Fruit fly (Drosophila melanogaster) whole organism, embryonic: ENCODE measurements around the gene Lamtor4.
A peak's percentile ranks its signal among the peaks of the same experiment; 100 is the strongest.

Experiments used
- Atf3 ChIP-seq: fragments of 200-800 bp; sonication (Bioruptor generic); optimal IDR thresholded peaks from 3 replicates; lab custom pipeline; 2016; ENCODE audit warnings: missing biosample characterization, missing genetic modification characterization
- BEAF-32 ChIP-seq: fragments of 200-800 bp; sonication (Bioruptor generic); optimal IDR thresholded peaks from 3 replicates; lab custom pipeline; 2017; ENCODE audit warnings: missing biosample characterization, missing genetic modification characterization, mild to moderate bottlenecking, moderate library complexity, missing genetic modification reagents
- CG10462 ChIP-seq: fragments of 200-800 bp; sonication (Bioruptor generic); optimal IDR thresholded peaks from 2 replicates; lab custom pipeline; 2016; ENCODE audit warnings: missing biosample characterization, missing genetic modification characterization
- CG11093 ChIP-seq: fragments of 200-800 bp; sonication (Bioruptor generic); IDR thresholded peaks from 3 replicates; pipeline ENCODE4 v1.3.6; 2022; ENCODE audit warnings: missing biosample characterization, missing genetic modification characterization
- CG11247 ChIP-seq: fragments of 200-800 bp; sonication (Bioruptor generic); IDR thresholded peaks from 2 replicates; pipeline ENCODE4 v1.3.6; 2022; ENCODE audit warnings: missing biosample characterization, missing genetic modification characterization
- CG11696 ChIP-seq: fragments of 200-800 bp; sonication (Bioruptor generic); IDR thresholded peaks from 2 replicates; pipeline ENCODE4 v1.3.6; 2022; ENCODE audit warnings: missing biosample characterization, missing genetic modification characterization
- CG11723 ChIP-seq: fragments of 200-800 bp; sonication (Bioruptor generic); optimal IDR thresholded peaks from 2 replicates; lab custom pipeline; 2017; ENCODE audit warnings: missing biosample characterization, mild to moderate bottlenecking, missing genetic modification characterization
- CG12104 ChIP-seq: fragments of 200-800 bp; sonication (Bioruptor generic); optimal IDR thresholded peaks from 3 replicates; lab custom pipeline; 2016; ENCODE audit warnings: missing biosample characterization, missing genetic modification characterization
- CG12236 ChIP-seq: fragments of 200-800 bp; sonication (Bioruptor generic); optimal IDR thresholded peaks from 2 replicates; lab custom pipeline; 2016; ENCODE audit warnings: missing biosample characterization, missing genetic modification characterization
- CG12391 ChIP-seq: fragments of 200-800 bp; sonication (Bioruptor generic); optimal IDR thresholded peaks from 3 replicates; lab custom pipeline; 2018; ENCODE audit warnings: missing biosample characterization, mild to moderate bottlenecking, missing genetic modification characterization, moderate library complexity
- CG15011 ChIP-seq: fragments of 200-800 bp; sonication (Bioruptor generic); optimal IDR thresholded peaks from 3 replicates; lab custom pipeline; 2018; ENCODE audit warnings: missing biosample characterization, mild to moderate bottlenecking, missing genetic modification characterization
- CG15073 ChIP-seq: fragments of 200-800 bp; sonication (Bioruptor generic); optimal IDR thresholded peaks from 2 replicates; lab custom pipeline; 2016; ENCODE audit warnings: missing biosample characterization, missing genetic modification characterization
- CG1602 ChIP-seq: fragments of 200-800 bp; sonication (Bioruptor generic); optimal IDR thresholded peaks from 3 replicates; lab custom pipeline; 2016; ENCODE audit warnings: missing biosample characterization, missing genetic modification characterization
- CG16815 ChIP-seq: fragments of 200-800 bp; sonication (Bioruptor generic); optimal IDR thresholded peaks from 3 replicates; lab custom pipeline; 2017; ENCODE audit warnings: missing biosample characterization, mild to moderate bottlenecking, missing genetic modification characterization
- CG2129 ChIP-seq: fragments of 200-800 bp; sonication (Bioruptor generic); IDR thresholded peaks from 2 replicates; pipeline ENCODE4 v1.3.6; 2022; ENCODE audit warnings: missing biosample characterization, missing genetic modification characterization; ENCODE audit not compliant: partially characterized antibody
- CG30020 ChIP-seq: fragments of 200-800 bp; optimal IDR thresholded peaks from 2 replicates; lab custom pipeline; 2019; ENCODE audit warnings: missing biosample characterization, mild to moderate bottlenecking, missing genetic modification characterization, moderate library complexity
- CG33557 ChIP-seq: fragments of 200-800 bp; sonication (Bioruptor generic); optimal IDR thresholded peaks from 2 replicates; lab custom pipeline; 2019; ENCODE audit warnings: missing biosample characterization, mild to moderate bottlenecking, missing genetic modification characterization, moderate library complexity
- CG3838 ChIP-seq: fragments of 200-800 bp; sonication (Bioruptor generic); optimal IDR thresholded peaks from 3 replicates; lab custom pipeline; 2016; ENCODE audit warnings: missing biosample characterization, missing genetic modification characterization
- CG3847 ChIP-seq: fragments of 200-800 bp; sonication (Bioruptor generic); IDR thresholded peaks from 2 replicates; pipeline ENCODE4 v1.3.6; 2022; ENCODE audit warnings: missing biosample characterization, missing genetic modification characterization
- CG4820 ChIP-seq: fragments of 200-800 bp; sonication (Bioruptor generic); optimal IDR thresholded peaks from 3 replicates; lab custom pipeline; 2016; ENCODE audit warnings: missing biosample characterization, missing genetic modification characterization
- CG6854 ChIP-seq: fragments of 200-800 bp; sonication (Bioruptor generic); optimal IDR thresholded peaks from 3 replicates; lab custom pipeline; 2017; ENCODE audit warnings: missing biosample characterization, mild to moderate bottlenecking, missing genetic modification characterization
- CG7556 ChIP-seq: fragments of 200-800 bp; sonication (Bioruptor generic); optimal IDR thresholded peaks from 2 replicates; lab custom pipeline; 2017; ENCODE audit warnings: missing biosample characterization, mild to moderate bottlenecking, missing genetic modification characterization
- CG9437 ChIP-seq: fragments of 200-800 bp; sonication (Bioruptor generic); optimal IDR thresholded peaks from 2 replicates; lab custom pipeline; 2018; ENCODE audit warnings: missing biosample characterization, mild to moderate bottlenecking, missing genetic modification characterization
- CG9817 ChIP-seq: fragments of 200-800 bp; sonication (Bioruptor generic); optimal IDR thresholded peaks from 2 replicates; lab custom pipeline; 2018; ENCODE audit warnings: missing biosample characterization, mild to moderate bottlenecking, missing genetic modification characterization, moderate library complexity
- CG9932 ChIP-seq: fragments of 200-800 bp; sonication (Bioruptor generic); IDR thresholded peaks from 2 replicates; pipeline ENCODE4 v1.3.6; 2022; ENCODE audit warnings: missing biosample characterization, missing genetic modification characterization
- D ChIP-seq, 2 experiments: fragments of 200-800 bp in 1 of 2; fragments of >200 bp in 1 of 2; sonication (Bioruptor generic) in 1 of 2; optimal IDR thresholded peaks; 2 replicates in 1 of 2; 3 replicates in 1 of 2; lab custom pipeline; 2017; ENCODE audit warnings: mild to moderate bottlenecking in 1 of 2, missing biosample characterization in 1 of 2, missing genetic modification characterization in 1 of 2, missing genetic modification reagents in 1 of 2
- Dfd ChIP-seq, 2 experiments: fragments of >200 bp; optimal IDR thresholded peaks; 2 replicates each; lab custom pipeline; 2017; ENCODE audit warnings: missing biosample characterization in 2 of 2, missing genetic modification characterization in 2 of 2
- Fer1 ChIP-seq: fragments of 200-800 bp; sonication (Bioruptor generic); optimal IDR thresholded peaks from 2 replicates; lab custom pipeline; 2017; ENCODE audit warnings: missing biosample characterization, mild to moderate bottlenecking, missing genetic modification characterization
- HmgD ChIP-seq: fragments of 200-800 bp; sonication (Bioruptor generic); optimal IDR thresholded peaks from 3 replicates; lab custom pipeline; 2016; ENCODE audit warnings: missing biosample characterization, missing genetic modification characterization
- Hmr ChIP-seq: fragments of 200-800 bp; sonication (Bioruptor generic); optimal IDR thresholded peaks from 3 replicates; lab custom pipeline; 2017; ENCODE audit warnings: mild to moderate bottlenecking, missing biosample characterization, missing genetic modification reagents, missing genetic modification characterization
- Lim3 ChIP-seq: fragments of 200-800 bp; sonication (Bioruptor generic); IDR thresholded peaks from 2 replicates; pipeline ENCODE4 v1.3.6; 2022; ENCODE audit warnings: missing biosample characterization, missing genetic modification characterization
- Mes4 ChIP-seq: fragments of 200-800 bp; sonication (Bioruptor generic); optimal IDR thresholded peaks from 2 replicates; lab custom pipeline; 2016; ENCODE audit warnings: missing biosample characterization, missing genetic modification characterization
- Rfx ChIP-seq: fragments of 200-800 bp; sonication (Bioruptor generic); IDR thresholded peaks from 2 replicates; pipeline ENCODE4 v1.3.6; 2022; ENCODE audit warnings: missing biosample characterization, missing genetic modification characterization
- TFAM ChIP-seq: fragments of 200-800 bp; sonication (Bioruptor generic); optimal IDR thresholded peaks from 2 replicates; lab custom pipeline; 2017; ENCODE audit warnings: missing biosample characterization, missing genetic modification characterization, inconsistent platforms
- ara ChIP-seq: fragments of 200-800 bp; sonication (Bioruptor generic); IDR thresholded peaks from 2 replicates; pipeline ENCODE4 v1.3.6; 2022; ENCODE audit warnings: missing biosample characterization, missing genetic modification characterization
- chif ChIP-seq, 2 experiments: fragments of 200-800 bp; sonication (Bioruptor generic); optimal IDR thresholded peaks; 3 replicates each; lab custom pipeline; 2016; ENCODE audit warnings: missing biosample characterization in 2 of 2, missing genetic modification characterization in 2 of 2
- chn ChIP-seq: fragments of 200-800 bp; sonication (Bioruptor generic); optimal IDR thresholded peaks from 2 replicates; lab custom pipeline; 2016; ENCODE audit warnings: missing biosample characterization, missing genetic modification characterization
- crc ChIP-seq: fragments of 200-800 bp; sonication (Bioruptor generic); optimal IDR thresholded peaks from 2 replicates; lab custom pipeline; 2016; ENCODE audit warnings: missing biosample characterization, missing genetic modification characterization
- exex ChIP-seq: fragments of 200-800 bp; sonication (Bioruptor generic); optimal IDR thresholded peaks from 4 replicates; lab custom pipeline; 2018; ENCODE audit warnings: missing biosample characterization, mild to moderate bottlenecking, missing genetic modification characterization, moderate library complexity
- fu2 ChIP-seq: fragments of 200-800 bp; sonication (Bioruptor generic); optimal IDR thresholded peaks from 2 replicates; lab custom pipeline; 2016; ENCODE audit warnings: missing biosample characterization, missing genetic modification characterization
- ham ChIP-seq: fragments of 200-800 bp; sonication (Bioruptor generic); IDR thresholded peaks from 2 replicates; pipeline ENCODE4 v1.3.6; 2022; ENCODE audit warnings: missing biosample characterization, missing genetic modification characterization
- ind ChIP-seq: fragments of 200-800 bp; sonication (Bioruptor generic); optimal IDR thresholded peaks from 3 replicates; lab custom pipeline; 2016; ENCODE audit warnings: missing biosample characterization, missing genetic modification characterization
- jigr1 ChIP-seq: fragments of 200-800 bp; sonication (Bioruptor generic); IDR thresholded peaks from 3 replicates; pipeline ENCODE4 v1.3.6; 2022; ENCODE audit warnings: missing biosample characterization, missing genetic modification characterization
- lbe ChIP-seq: fragments of 200-800 bp; sonication (Bioruptor generic); optimal IDR thresholded peaks from 2 replicates; lab custom pipeline; 2016; ENCODE audit warnings: missing biosample characterization, mild to moderate bottlenecking, missing genetic modification characterization
- odd ChIP-seq: fragments of 200-800 bp; sonication (Bioruptor generic); optimal IDR thresholded peaks from 2 replicates; lab custom pipeline; 2017; ENCODE audit warnings: missing biosample characterization, mild to moderate bottlenecking, missing genetic modification characterization
- otp ChIP-seq: fragments of 200-800 bp; sonication (Bioruptor generic); IDR thresholded peaks from 3 replicates; pipeline ENCODE4, ENCODE4 v1.3.6; 2022; ENCODE audit warnings: missing biosample characterization, missing genetic modification characterization
- pros ChIP-seq: fragments of 200-800 bp; sonication (Bioruptor generic); optimal IDR thresholded peaks from 3 replicates; lab custom pipeline; 2019; ENCODE audit warnings: missing biosample characterization, mild to moderate bottlenecking, missing genetic modification characterization, moderate library complexity
- row ChIP-seq: fragments of 200-800 bp; sonication (Bioruptor generic); IDR thresholded peaks from 3 replicates; pipeline ENCODE4 v1.3.6; 2022; ENCODE audit warnings: missing biosample characterization, missing genetic modification characterization
- sc ChIP-seq, 3 experiments: fragments of >200 bp in 2 of 3; fragments of 200-800 bp in 1 of 3; sonication (Bioruptor generic) in 1 of 3; optimal IDR thresholded peaks; 2 replicates in 2 of 3; 3 replicates in 1 of 3; lab custom pipeline; 2017; ENCODE audit warnings: mild to moderate bottlenecking in 1 of 3, missing biosample characterization in 1 of 3, missing genetic modification characterization in 1 of 3, missing genetic modification reagents in 1 of 3
- tna ChIP-seq: fragments of 200-800 bp; sonication (Bioruptor generic); IDR thresholded peaks from 2 replicates; pipeline ENCODE4 v1.3.6; 2022; ENCODE audit warnings: missing biosample characterization, missing genetic modification characterization; ENCODE audit not compliant: partially characterized antibody
- vvl ChIP-seq: fragments of 200-800 bp; sonication (Bioruptor generic); IDR thresholded peaks from 2 replicates; pipeline ENCODE4 v1.3.6; 2022; ENCODE audit warnings: missing biosample characterization, missing genetic modification characterization

The Lamtor4 gene

dm6 chr3L:3868014-3868413 is 28.7 kb upstream of the Lamtor4 start (continued):
- TF ChIP-seq jigr1 (GFP tag; lab: Robert Waterston, UW) (no peak), CG11093 (GFP tag; lab: Robert Waterston, UW) (no peak), BEAF-32 (GFP tag; lab: Kevin White, UChicago) (no peak), Mes4 (no peak), CG33557 (GFP tag; lab: Kevin White, UChicago) (no peak), Atf3 (GFP tag; lab: Kevin White, UChicago) (no peak), CG4820 (GFP tag; lab: Kevin White, UChicago) (peak; percentile 9), CG7556 (GFP tag; lab: Kevin White, UChicago) (no peak), row (peak; percentile 27; the same call in 1 of the 3 replicates), Dfd (GFP tag; optimal IDR thresholded peaks at IDR 0.05; lab: Kevin White, UChicago) (no peak), CG15073 (GFP tag; lab: Kevin White, UChicago) (no peak), CG16815 (GFP tag; lab: Kevin White, UChicago) (peak; percentile 19), HmgD (GFP tag; lab: Kevin White, UChicago) (no peak), CG9932 (GFP tag; lab: Robert Waterston, UW) (no peak), CG11723 (no peak), CG12104 (GFP tag; lab: Kevin White, UChicago) (no peak), ham (GFP tag; lab: Robert Waterston, UW) (no peak), CG3838 (GFP tag; lab: Kevin White, UChicago) (no peak), pros (GFP tag; lab: Kevin White, UChicago) (no peak), CG11247 (no peak), CG1602 (GFP tag; lab: Kevin White, UChicago) (peak; percentile 20), CG15011 (GFP tag; lab: Kevin White, UChicago) (no peak), ara (GFP tag; lab: Robert Waterston, UW) (peak; percentile 54), CG9437 (GFP tag; lab: Kevin White, UChicago) (no peak), sc (optimal IDR thresholded peaks at IDR 0.05; lab: Kevin White, UChicago) (no peak), sc (GFP tag; optimal IDR thresholded peaks at IDR 0.05; lab: Kevin White, UChicago) (no peak), CG9817 (no peak), CG3847 (GFP tag; lab: Robert Waterston, UW) (no peak), Hmr (no peak), Rfx (GFP tag; lab: Robert Waterston, UW) (no peak), CG2129 (GFP tag; lab: Robert Waterston, UW) (no peak), CG12391 (tag; lab: Kevin White, UChicago) (peak; percentile 37), crc (GFP tag; lab: Kevin White, UChicago) (no peak), Lim3 (GFP tag; lab: Robert Waterston, UW) (no peak), fu2 (GFP tag; lab: Kevin White, UChicago) (no peak), CG30020 (tag; lab: Kevin White, UChicago) (no peak), TFAM (GFP tag; lab: Kevin White, UChicago) (no peak), chif (GFP tag; optimal IDR thresholded peaks at IDR 0.05; lab: Kevin White, UChicago) (peak; percentile 32 to 58), vvl (GFP tag; lab: Robert Waterston, UW) (peak; percentile 48; the same call in 1 of the 2 replicates), chn (GFP tag; lab: Kevin White, UChicago) (peak; percentile 24), Fer1 (GFP tag; lab: Kevin White, UChicago) (no peak), odd (GFP tag; lab: Kevin White, UChicago) (no peak), CG11696 (GFP tag; lab: Robert Waterston, UW) (no peak), CG12236 (GFP tag; lab: Kevin White, UChicago) (no peak), tna (GFP tag; lab: Robert Waterston, UW) (no peak), CG10462 (GFP tag; lab: Kevin White, UChicago) (peak; percentile 16), ind (no peak), CG6854 (no peak), exex (tag; lab: Kevin White, UChicago) (no peak), D (optimal IDR thresholded peaks at IDR 0.05; lab: Kevin White, UChicago) (no peak), D (GFP tag; optimal IDR thresholded peaks at IDR 0.05; lab: Kevin White, UChicago) (no peak), lbe (GFP tag; lab: Kevin White, UChicago) (peak; percentile 35), otp (GFP tag; lab: Robert Waterston, UW) (peak; percentile 42; the same call in 1 of the 3 replicates)
